Fruit fly (Drosophila melanogaster) whole organism, prepupa: ENCODE data around the gene CG5180.

Experiments
- Blimp-1 ChIP-seq: fragments of 200-800 bp; sonication (Bioruptor generic); optimal IDR thresholded peaks from 3 replicates; lab custom pipeline; 2017; ENCODE audit warnings: missing biosample characterization, missing genetic modification characterization, mild to moderate bottlenecking, moderate library complexity, missing genetic modification reagents
- CG11902 ChIP-seq: fragments of 200-800 bp; sonication (Bioruptor generic); optimal IDR thresholded peaks from 3 replicates; lab custom pipeline; 2016; ENCODE audit warnings: missing biosample characterization, missing genetic modification characterization
- salr ChIP-seq, 2 experiments: fragments of 200-800 bp; sonication (Bioruptor generic); optimal IDR thresholded peaks; 3 replicates each; lab custom pipeline; 2016 to 2018; ENCODE audit warnings: missing biosample characterization in 2 of 2, missing genetic modification characterization in 2 of 2, mild to moderate bottlenecking in 1 of 2
- vri ChIP-seq: fragments of 200-800 bp; sonication (Bioruptor generic); optimal IDR thresholded peaks from 3 replicates; lab custom pipeline; 2016; ENCODE audit warnings: missing biosample characterization, mild to moderate bottlenecking, missing genetic modification characterization

dm6 chr3R:20555720-20556280 lies 1.9 kb upstream of the CG5180 start:
- TF ChIP-seq CG11902 (GFP tag; lab: Kevin White, UChicago) (no peak), vri (GFP tag; lab: Kevin White, UChicago) (no peak), Blimp-1 (GFP tag; lab: Kevin White, UChicago) (no peak), salr (GFP tag; optimal IDR thresholded peaks at IDR 0.05; lab: Kevin White, UChicago) (no peak)
